Fruit fly (Drosophila melanogaster): ENCODE results near the gene RanBP3.

DNA sequence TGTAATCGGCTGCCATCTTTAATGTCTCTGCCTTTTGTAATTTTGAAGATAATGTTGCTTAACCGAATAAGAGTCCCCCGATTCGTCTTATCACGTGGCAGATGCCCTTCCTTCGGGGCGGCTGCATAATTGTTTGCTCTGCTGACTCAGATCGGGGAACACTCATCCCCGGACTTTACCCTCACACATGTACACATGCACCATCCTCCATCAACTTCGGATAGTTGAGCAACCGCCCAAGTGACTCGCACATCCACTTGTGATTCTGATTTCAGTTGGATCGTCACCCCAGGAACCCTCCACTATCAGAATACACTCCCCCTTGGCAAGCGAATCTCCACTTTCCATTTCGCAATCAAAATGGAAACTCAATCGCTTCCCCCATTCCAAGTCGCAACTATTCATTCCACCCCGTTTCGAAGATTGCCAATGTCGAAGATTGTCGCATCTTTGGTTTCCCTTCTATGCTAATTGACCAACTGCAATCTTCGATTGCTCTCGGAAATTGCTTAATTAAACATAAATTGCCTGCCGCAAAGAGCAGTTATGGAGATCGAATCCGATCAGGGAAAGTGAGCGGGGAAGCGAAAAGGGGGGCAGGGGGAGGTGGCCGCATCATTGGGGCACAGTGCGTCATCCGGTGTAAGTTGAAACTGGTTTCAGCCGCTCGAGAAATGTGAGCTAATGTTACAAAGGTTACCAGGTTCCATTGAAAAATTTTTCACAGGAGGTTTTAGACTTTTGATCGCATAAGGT is 32.5 kb upstream of the RanBP3 start:
- TF ChIP-seq CG8159 (tag; optimal IDR thresholded peaks at IDR 0.05) (no peak), CG17806 (tag; optimal IDR thresholded peaks at IDR 0.05) (no peak), EcR (GFP tag; optimal IDR thresholded peaks at IDR 0.05) (peak; percentile 47), CG8301 (tag; optimal IDR thresholded peaks at IDR 0.05) (no peak), D1 (tag; optimal IDR thresholded peaks at IDR 0.05) (no peak), Ets98B (GFP tag; IDR thresholded peaks at IDR 0.05) (no peak), Snoo (tag; optimal IDR thresholded peaks at IDR 0.05) (no peak), rn (GFP tag; IDR thresholded peaks at IDR 0.05) (no peak), CG12605 (GFP tag; IDR thresholded peaks at IDR 0.05) (no peak), CG34367 (tag; optimal IDR thresholded peaks at IDR 0.05) (no peak), CG10348 (GFP tag; IDR thresholded peaks at IDR 0.05) (no peak)

Measured in whole organism, pupa.